Worm (Caenorhabditis elegans): ENCODE measurements around the gene elpc-4.
"Not testable (repeated sequence)": the region's sequence is repeated elsewhere in the genome, so short reads cannot be mapped to it uniquely, and the experiment has no call there.

DNA sequence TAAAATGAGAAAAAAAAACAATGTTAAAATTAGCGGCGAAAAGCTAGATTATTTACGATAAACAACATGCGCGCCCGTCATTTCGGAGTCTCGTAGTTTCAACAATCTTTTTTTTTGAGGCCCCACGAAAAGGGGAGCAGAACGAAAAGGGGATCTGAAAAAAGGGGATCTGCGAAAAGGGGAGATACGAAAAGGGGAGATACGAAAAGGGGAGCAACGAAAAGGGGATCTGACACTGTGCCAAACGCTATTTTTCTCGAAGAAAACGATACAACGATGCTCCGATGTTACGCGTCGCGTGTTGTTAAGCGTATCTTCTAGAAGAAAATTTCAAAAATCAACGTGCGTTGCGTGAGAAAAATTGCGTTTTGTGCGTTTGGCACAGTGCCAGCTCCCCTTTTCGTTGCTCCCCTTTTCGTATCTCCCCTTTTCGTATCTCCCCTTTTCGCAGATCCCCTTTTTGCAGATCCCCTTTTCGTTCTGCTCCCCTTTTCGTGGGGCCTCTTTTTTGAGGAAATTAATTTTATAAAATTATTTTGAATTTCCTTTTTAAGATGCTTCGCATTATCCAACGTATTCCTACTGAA, 975 bp upstream of the elpc-4 start, which contains the start of gene C26B2.7:
- TF ChIP-seq nhr-77, lir-3, ceh-82, ztf-11 (tag; optimal IDR thresholded peaks at IDR 0.05): not testable (repeated sequence)
- peak; percentile 6; the same call in 1 of the 2 replicates for TF ChIP-seq mdt-29 (GFP tag; IDR thresholded peaks at IDR 0.05)

All from whole organism, L4 larva.